Worm (Caenorhabditis elegans): ENCODE results near the gene hlh-13.

DNA sequence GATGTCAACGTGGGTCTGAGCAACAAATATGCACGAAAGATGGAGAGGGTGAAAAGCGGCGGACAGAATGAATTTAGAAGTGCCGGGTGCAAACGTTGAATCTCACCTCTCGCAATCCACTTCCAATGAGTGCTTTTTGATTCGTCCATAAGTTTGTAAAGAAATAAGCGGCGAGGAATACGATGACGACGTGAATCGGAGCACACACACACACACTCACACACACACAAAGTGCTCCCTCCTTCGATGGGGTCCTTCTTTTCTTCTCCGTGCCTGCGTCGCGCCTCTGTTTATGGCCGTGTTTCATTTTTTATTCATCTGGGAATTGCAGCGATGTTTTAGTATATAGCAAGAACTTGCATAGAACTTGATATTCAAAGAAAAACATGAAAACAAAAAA, 48.4 kb downstream of the hlh-13 start, which contains the start of gene paf-2:
- TF ChIP-seq pqm-1 (tag; optimal IDR thresholded peaks at IDR 0.05), result no peak
- TF ChIP-seq madf-2 (tag; optimal IDR thresholded peaks at IDR 0.05), result no peak

Data from whole organism, late embryonic.